Fruit fly (Drosophila melanogaster): ENCODE data around the gene Manf.

Gene Manf

dm6 chr3R:16356215-16356862 lies 7.1 kb downstream of the Manf start (continued):
- TF ChIP-seq CG13624 (GFP tag; optimal IDR thresholded peaks at IDR 0.05) (no peak), gsb (GFP tag; IDR thresholded peaks at IDR 0.05) (no peak), CG11085 (GFP tag; IDR thresholded peaks at IDR 0.05) (no peak), CG8290 (GFP tag; optimal IDR thresholded peaks at IDR 0.05) (no peak), CG8290 (tag; optimal IDR thresholded peaks at IDR 0.05) (no peak), exex (tag; optimal IDR thresholded peaks at IDR 0.05) (no peak), Mes4 (GFP tag; optimal IDR thresholded peaks at IDR 0.05) (no peak), Hey (tag; optimal IDR thresholded peaks at IDR 0.05) (no peak), CG12769 (tag; optimal IDR thresholded peaks at IDR 0.05) (peak; percentile 62), z (GFP tag; IDR thresholded peaks at IDR 0.05) (0 out of 3 replicates have a peak, but pooled peaks have one; percentile 37), vvl (GFP tag; IDR thresholded peaks at IDR 0.05) (peak; percentile 92), rib (GFP tag; IDR thresholded peaks at IDR 0.05) (no peak), CG4404 (GFP tag; IDR thresholded peaks at IDR 0.05) (no peak), oc (tag; optimal IDR thresholded peaks at IDR 0.05) (peak; percentile 24), sens (GFP tag) (peak; percentile 17), gcm (GFP tag; optimal IDR thresholded peaks at IDR 0.05) (no peak), HmgD (GFP tag; optimal IDR thresholded peaks at IDR 0.05) (no peak), CG31365 (tag; optimal IDR thresholded peaks at IDR 0.05) (no peak), Vsx1 (GFP tag; optimal IDR thresholded peaks at IDR 0.05) (peak; percentile 32), CG7271 (tag; optimal IDR thresholded peaks at IDR 0.05) (no peak), CkIIα-i1 (GFP tag; IDR thresholded peaks at IDR 0.05) (no peak), Oaz (GFP tag; IDR thresholded peaks at IDR 0.05) (no peak), CG6854 (GFP tag; optimal IDR thresholded peaks at IDR 0.05) (no peak), CG30403 (GFP tag; optimal IDR thresholded peaks at IDR 0.05) (no peak), ftz-f1 (GFP tag; optimal IDR thresholded peaks at IDR 0.05) (no peak), CG12659 (GFP tag; optimal IDR thresholded peaks at IDR 0.05) (no peak), CG9609 (GFP tag; optimal IDR thresholded peaks at IDR 0.05) (no peak), vnd (GFP tag; IDR thresholded peaks at IDR 0.05; ENCODE audit: partially characterized antibody) (no peak), CG16863 (GFP tag; optimal IDR thresholded peaks at IDR 0.05) (no peak), Eip74EF (GFP tag; optimal IDR thresholded peaks at IDR 0.05) (no peak), Adf1 (GFP tag; IDR thresholded peaks at IDR 0.05) (no peak), CG8089 (GFP tag; optimal IDR thresholded peaks at IDR 0.05) (no peak), Asciz (GFP tag; optimal IDR thresholded peaks at IDR 0.05) (no peak), peb (GFP tag; IDR thresholded peaks at IDR 0.05) (no peak), CG30431 (GFP tag; optimal IDR thresholded peaks at IDR 0.05) (no peak), trh (GFP tag; optimal IDR thresholded peaks at IDR 0.05) (no peak), Rfx (GFP tag; IDR thresholded peaks at IDR 0.05) (no peak), YL-1 (GFP tag; optimal IDR thresholded peaks at IDR 0.05) (no peak), CG3065 (GFP tag; optimal IDR thresholded peaks at IDR 0.05) (no peak), gsb-n (tag; optimal IDR thresholded peaks at IDR 0.05) (no peak), CG11093 (GFP tag; IDR thresholded peaks at IDR 0.05) (no peak), Blimp-1 (GFP tag; optimal IDR thresholded peaks at IDR 0.05) (peak; percentile 45), tup (GFP tag; optimal IDR thresholded peaks at IDR 0.05) (no peak), CG10321 (GFP tag; IDR thresholded peaks at IDR 0.05) (no peak), Ssrp (tag; optimal IDR thresholded peaks at IDR 0.05) (no peak), CG11398 (GFP tag; optimal IDR thresholded peaks at IDR 0.05) (no peak), Side (GFP tag; optimal IDR thresholded peaks at IDR 0.05) (no peak), kay (GFP tag; optimal IDR thresholded peaks at IDR 0.05) (no peak), CG17186 (GFP tag; optimal IDR thresholded peaks at IDR 0.05) (no peak), sisA (GFP tag; IDR thresholded peaks at IDR 0.05) (no peak), pita (GFP tag; optimal IDR thresholded peaks at IDR 0.05) (no peak), kni (GFP tag; optimal IDR thresholded peaks at IDR 0.05) (peak; percentile 9)
